Worm (Caenorhabditis elegans) whole organism, L4 larva: ENCODE data around the gene fbxb-96.
A peak's percentile ranks its signal among the peaks of the same experiment; 100 is the strongest.

Source experiments
- F10B5.3 ChIP-seq: sonication (generic microtip); optimal IDR thresholded peaks from 2 replicates; lab custom pipeline; 2016; ENCODE audit warnings: mild to moderate bottlenecking, missing genetic modification characterization, missing compliant biosample characterization
- F37D6.2 ChIP-seq: sonication (generic microtip); optimal IDR thresholded peaks from 2 replicates; lab custom pipeline; 2016; ENCODE audit warnings: mild to moderate bottlenecking, missing genetic modification characterization, missing compliant biosample characterization
- F44E2.7 ChIP-seq: fragments of 200-800 bp; sonication (Bioruptor generic); IDR thresholded peaks from 2 replicates; pipeline ENCODE4 v2.1.2; 2022; ENCODE audit warnings: missing genetic modification characterization, missing compliant biosample characterization
- F49E8.2 ChIP-seq: sonication (generic microtip); optimal IDR thresholded peaks from 2 replicates; lab custom pipeline; 2016; ENCODE audit warnings: missing compliant biosample characterization, mild to moderate bottlenecking, missing genetic modification characterization, borderline replicate concordance
- T20F7.1 ChIP-seq: fragments of 200-800 bp; sonication (Bioruptor generic); optimal IDR thresholded peaks from 2 replicates; lab custom pipeline; 2018; ENCODE audit warnings: mild to moderate bottlenecking, missing genetic modification characterization, missing compliant biosample characterization
- Y5F2A.4 ChIP-seq: fragments of 200-800 bp; sonication (Bioruptor generic); optimal IDR thresholded peaks from 2 replicates; lab custom pipeline; 2018; ENCODE audit warnings: mild to moderate bottlenecking, missing genetic modification characterization, missing compliant biosample characterization
- Y75B8A.6 ChIP-seq: fragments of 200-800 bp; sonication (Bioruptor generic); IDR thresholded peaks from 2 replicates; pipeline ENCODE4 v1.3.6; 2022; ENCODE audit warnings: missing genetic modification reagents, missing genetic modification characterization, missing compliant biosample characterization
- aly-2 ChIP-seq: sonication (generic microtip); optimal IDR thresholded peaks from 2 replicates; lab custom pipeline; 2018; ENCODE audit warnings: missing biosample characterization, missing genetic modification characterization
- ama-1 ChIP-seq: fragments of 150-350 bp; optimal IDR thresholded peaks from 2 replicates; lab custom pipeline; 2014; ENCODE audit warnings: inconsistent platforms, mixed read lengths
- ceh-28 ChIP-seq: fragments of 150-350 bp; optimal IDR thresholded peaks from 2 replicates; lab custom pipeline; 2014; ENCODE audit warnings: missing biosample characterization, missing genetic modification reagents, missing genetic modification characterization
- ceh-32 ChIP-seq: sonication (generic microtip); optimal IDR thresholded peaks from 2 replicates; lab custom pipeline; 2016; ENCODE audit warnings: mild to moderate bottlenecking, missing genetic modification characterization, missing compliant biosample characterization; ENCODE audit not compliant: poor library complexity
- ces-1 ChIP-seq: fragments of 150-350 bp; sonication (generic microtip); optimal IDR thresholded peaks from 4 replicates; lab custom pipeline; 2014; ENCODE audit warnings: missing biosample characterization, missing genetic modification reagents, missing genetic modification characterization
- cey-2 ChIP-seq: sonication (generic microtip); optimal IDR thresholded peaks from 3 replicates; lab custom pipeline; 2017; ENCODE audit warnings: missing genetic modification characterization, mild to moderate bottlenecking, missing compliant biosample characterization, antibody characterized with exemption, borderline replicate concordance; ENCODE audit not compliant: insufficient read depth
- ctbp-1 ChIP-seq: fragments of 200-800 bp; sonication (Bioruptor generic); IDR thresholded peaks from 2 replicates; pipeline ENCODE4 v1.3.6; 2022; ENCODE audit warnings: missing genetic modification reagents, missing genetic modification characterization, missing compliant biosample characterization
- daf-12 ChIP-seq: fragments of 150-350 bp; optimal IDR thresholded peaks from 2 replicates; lab custom pipeline; 2014; ENCODE audit warnings: missing biosample characterization, missing genetic modification reagents, missing genetic modification characterization
- daf-8 ChIP-seq: fragments of 200-800 bp; sonication (Bioruptor generic); IDR thresholded peaks from 2 replicates; pipeline ENCODE4 v1.3.6; 2022; ENCODE audit warnings: missing genetic modification characterization, missing compliant biosample characterization
- dpl-1 ChIP-seq: fragments of 150-350 bp; optimal IDR thresholded peaks from 2 replicates; lab custom pipeline; 2014; ENCODE audit warnings: missing biosample characterization, missing genetic modification reagents, missing genetic modification characterization
- duxl-1 ChIP-seq: sonication (generic microtip); optimal IDR thresholded peaks from 2 replicates; lab custom pipeline; 2016; ENCODE audit warnings: mild to moderate bottlenecking, missing genetic modification characterization, moderate library complexity, missing compliant biosample characterization; ENCODE audit not compliant: poor library complexity
- egl-27 ChIP-seq: sonication (generic microtip); optimal IDR thresholded peaks from 3 replicates; lab custom pipeline; 2017; ENCODE audit warnings: missing biosample characterization, missing genetic modification reagents, missing genetic modification characterization
- egl-43 ChIP-seq: fragments of 200-800 bp; sonication (Bioruptor generic); IDR thresholded peaks from 2 replicates; pipeline ENCODE4 v1.3.6; 2022; ENCODE audit warnings: missing genetic modification reagents, missing genetic modification characterization, missing compliant biosample characterization
- hlh-11 ChIP-seq: fragments of 200-800 bp; sonication (Bioruptor generic); optimal IDR thresholded peaks from 2 replicates; lab custom pipeline; 2018; ENCODE audit warnings: mild to moderate bottlenecking, missing genetic modification characterization, missing compliant biosample characterization
- hmg-1.1 ChIP-seq: fragments of 200-800 bp; sonication (Bioruptor generic); IDR thresholded peaks from 2 replicates; pipeline ENCODE4 v1.3.6; 2022; ENCODE audit warnings: missing genetic modification reagents, missing genetic modification characterization, missing compliant biosample characterization
- lim-7 ChIP-seq: fragments of 200-800 bp; sonication (Bioruptor generic); IDR thresholded peaks from 2 replicates; pipeline ENCODE4 v1.3.6; 2022; ENCODE audit warnings: missing genetic modification characterization, missing compliant biosample characterization
- lin-15B ChIP-seq: fragments of 150-350 bp; sonication (generic microtip); optimal IDR thresholded peaks from 3 replicates; lab custom pipeline; 2014; ENCODE audit warnings: missing biosample characterization, missing genetic modification characterization
- lin-29 ChIP-seq: fragments of 200-800 bp; sonication (Bioruptor generic); IDR thresholded peaks from 2 replicates; pipeline ENCODE4 v1.3.6; 2022; ENCODE audit warnings: missing genetic modification reagents, missing genetic modification characterization, missing compliant biosample characterization
- lin-38 ChIP-seq: fragments of 200-800 bp; sonication (Bioruptor generic); IDR thresholded peaks from 2 replicates; pipeline ENCODE4 v1.3.6; 2022; ENCODE audit warnings: missing genetic modification reagents, missing genetic modification characterization, missing compliant biosample characterization
- madf-5 ChIP-seq, 2 experiments: fragments of 200-800 bp; sonication (Bioruptor generic); IDR thresholded peaks; 2 replicates each; pipeline ENCODE4 v1.3.6; 2022; ENCODE audit warnings: missing compliant biosample characterization in 2 of 2, missing genetic modification characterization in 2 of 2
- mdl-1 ChIP-seq, 2 experiments: fragments of 150-350 bp in 1 of 2; sonication (generic microtip) in 1 of 2; optimal IDR thresholded peaks; 2 replicates each; lab custom pipeline; 2014 to 2017; ENCODE audit warnings: missing biosample characterization in 2 of 2, missing genetic modification characterization in 2 of 2
- mes-2 ChIP-seq: sonication (generic microtip); optimal IDR thresholded peaks from 2 replicates; lab custom pipeline; 2016; ENCODE audit warnings: missing genotype, mild to moderate bottlenecking, missing genetic modification characterization, missing compliant biosample characterization; ENCODE audit not compliant: poor library complexity, severe bottlenecking
- nhr-10 ChIP-seq: fragments of 150-350 bp; optimal IDR thresholded peaks from 2 replicates; lab custom pipeline; 2014; ENCODE audit warnings: missing biosample characterization, missing genetic modification characterization
- nhr-102 ChIP-seq: sonication (generic microtip); optimal IDR thresholded peaks from 2 replicates; lab custom pipeline; 2016; ENCODE audit warnings: mild to moderate bottlenecking, missing genetic modification characterization, moderate library complexity, missing compliant biosample characterization
- nhr-11 ChIP-seq: fragments of 150-350 bp; optimal IDR thresholded peaks from 2 replicates; lab custom pipeline; 2014; ENCODE audit warnings: missing biosample characterization, missing genetic modification characterization
- nhr-111 ChIP-seq: fragments of 200-800 bp; sonication (Bioruptor generic); optimal IDR thresholded peaks from 2 replicates; lab custom pipeline; 2018; ENCODE audit warnings: mild to moderate bottlenecking, missing genetic modification characterization, missing compliant biosample characterization
- nhr-237 ChIP-seq: sonication (generic microtip); optimal IDR thresholded peaks from 2 replicates; lab custom pipeline; 2017; ENCODE audit warnings: missing biosample characterization, missing genetic modification characterization
- nhr-41 ChIP-seq: fragments of 200-800 bp; sonication (Bioruptor generic); IDR thresholded peaks from 2 replicates; pipeline ENCODE4 v1.3.6; 2022; ENCODE audit warnings: missing genetic modification reagents, missing genetic modification characterization, missing compliant biosample characterization
- nhr-48 ChIP-seq: sonication (generic microtip); optimal IDR thresholded peaks from 2 replicates; lab custom pipeline; 2016; ENCODE audit warnings: mild to moderate bottlenecking, missing genetic modification characterization, missing compliant biosample characterization
- nhr-6 ChIP-seq: fragments of 150-350 bp; optimal IDR thresholded peaks from 2 replicates; lab custom pipeline; 2014; ENCODE audit warnings: missing biosample characterization, missing genetic modification characterization
- nhr-76 ChIP-seq: fragments of 150-350 bp; optimal IDR thresholded peaks from 2 replicates; lab custom pipeline; 2014; ENCODE audit warnings: missing biosample characterization, missing genetic modification characterization
- nhr-77 ChIP-seq: fragments of 150-350 bp; optimal IDR thresholded peaks from 2 replicates; lab custom pipeline; 2014; ENCODE audit warnings: missing biosample characterization, missing genetic modification characterization
- pha-4 ChIP-seq, 2 experiments: fragments of 150-350 bp in 1 of 2; fragments of 200-800 bp in 1 of 2; sonication (Bioruptor generic) in 1 of 2; IDR thresholded peaks in 1 of 2; optimal IDR thresholded peaks in 1 of 2; 2 replicates each; pipeline versions ENCODE4 v1.3.6 to Lab custom; 2014 to 2022; ENCODE audit warnings: missing genetic modification characterization in 2 of 2, missing genetic modification reagents in 2 of 2, missing biosample characterization in 1 of 2, missing compliant biosample characterization in 1 of 2
- php-3 ChIP-seq: fragments of 200-800 bp; sonication (Bioruptor generic); IDR thresholded peaks from 2 replicates; pipeline ENCODE4 v1.3.6; 2022; ENCODE audit warnings: missing genetic modification reagents, missing genetic modification characterization, missing compliant biosample characterization
- sdz-12 ChIP-seq: fragments of 200-800 bp; sonication (Bioruptor generic); optimal IDR thresholded peaks from 2 replicates; lab custom pipeline; 2018; ENCODE audit warnings: mild to moderate bottlenecking, missing genetic modification characterization, missing compliant biosample characterization
- set-16 ChIP-seq: fragments of 200-800 bp; sonication (Bioruptor generic); IDR thresholded peaks from 2 replicates; pipeline ENCODE4 v1.3.6; 2022; ENCODE audit warnings: missing genetic modification reagents, missing genetic modification characterization, missing compliant biosample characterization
- skn-1 ChIP-seq: fragments of 150-350 bp; optimal IDR thresholded peaks from 2 replicates; lab custom pipeline; 2014; ENCODE audit warnings: missing biosample characterization, missing genetic modification characterization
- snpc-4 ChIP-seq: fragments of 150-350 bp; optimal IDR thresholded peaks from 2 replicates; lab custom pipeline; 2014; ENCODE audit warnings: missing biosample characterization, missing genetic modification characterization
- spr-1 ChIP-seq: sonication (generic microtip); optimal IDR thresholded peaks from 2 replicates; lab custom pipeline; 2016; ENCODE audit warnings: mild to moderate bottlenecking, missing genetic modification characterization, missing compliant biosample characterization
- tag-97 ChIP-seq: fragments of 200-800 bp; sonication (Bioruptor generic); IDR thresholded peaks from 2 replicates; pipeline ENCODE4 v1.3.6; 2022; ENCODE audit warnings: missing genetic modification characterization, missing compliant biosample characterization
- unc-130 ChIP-seq: sonication (generic microtip); optimal IDR thresholded peaks from 2 replicates; lab custom pipeline; 2016; ENCODE audit warnings: missing genetic modification reagents, missing genetic modification characterization, missing compliant biosample characterization
- unc-39 ChIP-seq: sonication (generic microtip); optimal IDR thresholded peaks from 2 replicates; lab custom pipeline; 2017; ENCODE audit warnings: missing biosample characterization, missing genetic modification characterization
- zfp-2 ChIP-seq: sonication (generic microtip); optimal IDR thresholded peaks from 2 replicates; lab custom pipeline; 2016; ENCODE audit warnings: mild to moderate bottlenecking, missing genetic modification characterization, missing compliant biosample characterization
- zip-2 ChIP-seq: fragments of 150-350 bp; optimal IDR thresholded peaks from 2 replicates; lab custom pipeline; 2014; ENCODE audit warnings: missing biosample characterization, missing genetic modification characterization
- ztf-7 ChIP-seq: fragments of 150-350 bp; optimal IDR thresholded peaks from 2 replicates; lab custom pipeline; 2014; ENCODE audit warnings: missing biosample characterization, missing genetic modification characterization

fbxb-96 gene

ce11 chrII:1851716-1852115 lies 1.5 kb upstream of the fbxb-96 start (continued):
- TF ChIP-seq T20F7.1 (GFP tag; lab: Kevin White, UChicago) (no peak), nhr-237 (tag; lab: Kevin White, UChicago) (no peak), nhr-10 (tag; lab: Kevin White, UChicago) (no peak), unc-39 (tag; lab: Kevin White, UChicago) (no peak), nhr-11 (tag; lab: Kevin White, UChicago) (no peak), egl-27 (tag; lab: Kevin White, UChicago) (no peak), F37D6.2 (tag; lab: Kevin White, UChicago) (no peak), php-3 (GFP tag; lab: Robert Waterston, UW) (peak; percentile 90), ama-1 (lab: Kevin White, UChicago) (no peak), daf-12 (no peak), ceh-32 (no peak), aly-2 (no peak), ctbp-1 (GFP tag; lab: Robert Waterston, UW) (no peak), snpc-4 (tag; lab: Kevin White, UChicago) (no peak), egl-43 (GFP tag; lab: Robert Waterston, UW) (no peak), daf-8 (no peak), nhr-111 (GFP tag; lab: Kevin White, UChicago) (no peak), F44E2.7 (GFP tag; lab: Robert Waterston, UW) (no peak), F10B5.3 (tag; lab: Kevin White, UChicago) (no peak), nhr-76 (tag; lab: Kevin White, UChicago) (no peak), set-16 (GFP tag; lab: Robert Waterston, UW) (no peak), nhr-77 (peak; percentile 94), lim-7 (GFP tag; lab: Robert Waterston, UW) (no peak), nhr-41 (no peak), duxl-1 (tag; lab: Kevin White, UChicago) (peak; percentile 87), mdl-1 (tag; optimal IDR thresholded peaks at IDR 0.05; lab: Kevin White, UChicago) (peak in 1 of 2 experiments; percentile 43), tag-97 (GFP tag; lab: Robert Waterston, UW) (no peak), Y75B8A.6 (no peak), lin-15B (tag; lab: Kevin White, UChicago) (no peak), nhr-48 (tag; lab: Kevin White, UChicago) (no peak), ceh-28 (tag; lab: Kevin White, UChicago) (no peak), zfp-2 (tag; lab: Kevin White, UChicago) (no peak), nhr-102 (tag; lab: Kevin White, UChicago) (no peak), lin-38 (GFP tag; lab: Robert Waterston, UW) (no peak), hlh-11 (tag; lab: Kevin White, UChicago) (peak; percentile 92), cey-2 (tag; lab: Kevin White, UChicago) (no peak), ces-1 (GFP tag; lab: Kevin White, UChicago) (no peak), unc-130 (GFP tag; lab: Kevin White, UChicago) (no peak), Y5F2A.4 (no peak), mes-2 (no peak), zip-2 (tag; lab: Kevin White, UChicago) (no peak), lin-29 (no peak), spr-1 (tag; lab: Kevin White, UChicago) (no peak), madf-5 (GFP tag; IDR thresholded peaks at IDR 0.05; lab: Robert Waterston, UW) (no peak), ztf-7 (tag; lab: Kevin White, UChicago) (no peak), dpl-1 (GFP tag; lab: Kevin White, UChicago) (no peak), sdz-12 (GFP tag; lab: Kevin White, UChicago) (no peak), pha-4 (GFP tag; IDR thresholded peaks at IDR 0.05; lab: Robert Waterston, UW) (no peak), pha-4 (tag; optimal IDR thresholded peaks at IDR 0.05; lab: Kevin White, UChicago) (no peak), F49E8.2 (tag; lab: Kevin White, UChicago) (no peak), nhr-6 (tag; lab: Kevin White, UChicago) (peak; percentile 57), hmg-1.1 (GFP tag; lab: Robert Waterston, UW) (no peak), skn-1 (no peak)
